Worm (Caenorhabditis elegans): ENCODE measurements around the gene clec-126.

DNA sequence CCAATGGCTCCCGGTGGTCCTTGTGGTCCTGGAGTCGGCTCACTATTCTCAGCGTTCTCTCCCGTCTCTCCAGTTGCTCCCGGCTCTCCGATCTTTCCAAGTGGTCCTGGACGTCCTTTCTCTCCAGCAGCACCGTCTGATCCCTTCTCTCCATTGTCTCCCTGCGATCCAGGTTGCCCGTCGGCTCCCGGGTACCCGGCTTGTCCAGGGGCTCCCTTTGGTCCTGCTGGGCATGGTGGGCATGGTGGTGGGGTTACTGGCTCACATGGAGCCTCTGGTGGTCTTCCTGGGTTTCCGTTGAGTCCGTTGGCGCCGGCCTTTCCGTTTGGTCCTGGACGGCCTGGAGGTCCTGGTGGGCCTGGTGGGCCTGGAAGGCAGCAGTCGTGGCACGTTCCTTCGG is 18.9 kb upstream of the clec-126 start:
- TF ChIP-seq elt-3 (tag; optimal IDR thresholded peaks at IDR 0.05) (no peak), lin-32 (GFP tag; optimal IDR thresholded peaks at IDR 0.05) (no peak), mab-5 (tag; optimal IDR thresholded peaks at IDR 0.05) (no peak), unc-62 (GFP tag; optimal IDR thresholded peaks at IDR 0.05) (no peak), lsy-2 (tag; optimal IDR thresholded peaks at IDR 0.05) (no peak), drap-1 (GFP tag; optimal IDR thresholded peaks at IDR 0.05) (no peak), nhr-28 (tag; optimal IDR thresholded peaks at IDR 0.05) (no peak), ztf-11 (tag; optimal IDR thresholded peaks at IDR 0.05) (no peak), nhr-237 (tag; optimal IDR thresholded peaks at IDR 0.05) (no peak)

All from whole organism, mixed stage, embryonic.